Worm (Caenorhabditis elegans) whole organism, midembryonic: ENCODE data around the gene nlp-20.

Source experiments
- cog-1 ChIP-seq: sonication (generic microtip); optimal IDR thresholded peaks from 2 replicates; lab custom pipeline; 2016; ENCODE audit warnings: missing genetic modification characterization, missing compliant biosample characterization
- flt-1 ChIP-seq: fragments of 200-800 bp; sonication (Bioruptor generic); IDR thresholded peaks from 2 replicates; pipeline ENCODE4 v1.3.6; 2022; ENCODE audit warnings: missing genetic modification characterization, missing compliant biosample characterization
- klf-2 ChIP-seq: fragments of 200-800 bp; sonication (Bioruptor generic); conservative IDR thresholded peaks from 2 replicates; pipeline ENCODE4 v1.3.6; 2022; ENCODE audit warnings: missing genetic modification reagents, missing genetic modification characterization, missing compliant biosample characterization
- ref-1 ChIP-seq: fragments of 200-800 bp; sonication (Bioruptor generic); conservative IDR thresholded peaks from 2 replicates; pipeline ENCODE4 v1.3.6; 2022; ENCODE audit warnings: missing genetic modification reagents, missing genetic modification characterization, missing compliant biosample characterization

DNA sequence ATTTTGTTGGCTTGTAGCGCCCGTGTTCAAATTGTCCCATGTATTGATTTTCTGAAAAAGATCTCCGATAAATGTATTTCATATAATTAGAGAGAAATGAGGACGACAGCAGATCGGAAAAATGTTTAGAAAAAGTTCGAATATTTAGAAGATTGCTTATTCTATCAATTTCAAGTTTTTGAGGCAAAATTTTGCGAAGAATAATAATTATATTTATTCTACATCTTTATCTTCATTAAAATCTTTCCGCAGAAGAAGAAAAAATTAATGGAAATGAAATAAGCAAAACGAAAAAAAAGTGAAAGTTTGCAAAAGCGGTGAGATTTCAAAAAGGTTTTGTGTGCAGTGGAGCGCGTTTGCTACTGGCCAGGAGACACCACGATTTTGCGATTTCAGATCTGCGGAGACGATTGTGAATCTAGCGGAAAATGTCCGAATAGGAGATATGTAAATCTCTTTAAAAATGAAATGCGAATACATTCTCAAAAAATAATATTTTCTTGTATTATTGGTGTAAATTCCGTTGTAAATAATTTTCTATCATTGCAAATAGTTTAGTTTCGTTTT lies 11.4 kb upstream of the nlp-20 start, which contains the start of gene nrde-4:
- TF ChIP-seq cog-1 (peak; percentile 41), klf-2 (GFP tag; lab: Robert Waterston, UW) (no peak), ref-1 (GFP tag; lab: Robert Waterston, UW) (no peak), flt-1 (GFP tag; lab: Robert Waterston, UW) (peak; percentile 70; the same call in 1 of the 2 replicates)
